Worm (Caenorhabditis elegans) whole organism, mixed stage, embryonic: Measurements from ENCODE around the gene F10C1.9.

Experiments
- M03D4.4 ChIP-seq: sonication (generic microtip); optimal IDR thresholded peaks from 2 replicates; lab custom pipeline; 2017; ENCODE audit warnings: mild to moderate bottlenecking, missing genetic modification characterization, missing compliant biosample characterization
- blmp-1 ChIP-seq: fragments of 150-350 bp; optimal IDR thresholded peaks from 2 replicates; lab custom pipeline; 2014; ENCODE audit warnings: missing biosample characterization, missing genetic modification characterization
- ceh-39 ChIP-seq: fragments of 150-350 bp; optimal IDR thresholded peaks from 2 replicates; lab custom pipeline; 2014; ENCODE audit warnings: missing biosample characterization, missing genetic modification characterization
- ceh-43 ChIP-seq: fragments of 200-800 bp; sonication (Bioruptor generic); optimal IDR thresholded peaks from 2 replicates; lab custom pipeline; 2018; ENCODE audit warnings: mild to moderate bottlenecking, missing genetic modification characterization, moderate library complexity, missing compliant biosample characterization
- ces-1 ChIP-seq: fragments of 150-350 bp; optimal IDR thresholded peaks from 2 replicates; lab custom pipeline; 2014; ENCODE audit warnings: missing biosample characterization, missing genetic modification reagents, missing genetic modification characterization
- cnd-1 ChIP-seq: fragments of 200-800 bp; sonication (Bioruptor generic); optimal IDR thresholded peaks from 2 replicates; lab custom pipeline; 2018; ENCODE audit warnings: mild to moderate bottlenecking, missing genetic modification characterization, missing compliant biosample characterization
- drap-1 ChIP-seq: fragments of 200-800 bp; sonication (Bioruptor generic); optimal IDR thresholded peaks from 3 replicates; lab custom pipeline; 2018; ENCODE audit warnings: mild to moderate bottlenecking, missing genetic modification characterization, missing compliant biosample characterization
- elt-1 ChIP-seq: sonication (generic microtip); optimal IDR thresholded peaks from 2 replicates; lab custom pipeline; 2017; ENCODE audit warnings: missing genetic modification characterization, mild to moderate bottlenecking, missing compliant biosample characterization, antibody characterized with exemption, moderate library complexity, borderline replicate concordance; ENCODE audit not compliant: insufficient read depth
- elt-3 ChIP-seq: fragments of 150-350 bp; optimal IDR thresholded peaks from 2 replicates; lab custom pipeline; 2014; ENCODE audit warnings: missing biosample characterization, missing genetic modification characterization
- flh-1 ChIP-seq: fragments of 200-800 bp; sonication (Bioruptor generic); optimal IDR thresholded peaks from 2 replicates; lab custom pipeline; 2018; ENCODE audit warnings: mild to moderate bottlenecking, missing genetic modification characterization, moderate library complexity, missing compliant biosample characterization
- ham-2 ChIP-seq: fragments of 200-800 bp; sonication (Bioruptor generic); optimal IDR thresholded peaks from 2 replicates; lab custom pipeline; 2018; ENCODE audit warnings: mild to moderate bottlenecking, missing genetic modification characterization, missing compliant biosample characterization
- hlh-1 ChIP-seq: fragments of 150-350 bp; optimal IDR thresholded peaks from 2 replicates; lab custom pipeline; 2014; ENCODE audit warnings: missing biosample characterization, missing genetic modification reagents, missing genetic modification characterization
- lin-13 ChIP-seq: fragments of 150-350 bp; optimal IDR thresholded peaks from 2 replicates; lab custom pipeline; 2014; ENCODE audit warnings: missing biosample characterization, missing genetic modification characterization
- lin-32 ChIP-seq: fragments of 200-800 bp; sonication (Bioruptor generic); optimal IDR thresholded peaks from 2 replicates; lab custom pipeline; 2018; ENCODE audit warnings: mild to moderate bottlenecking, missing genetic modification characterization, missing compliant biosample characterization
- lsy-2 ChIP-seq: fragments of 150-350 bp; optimal IDR thresholded peaks from 2 replicates; lab custom pipeline; 2014; ENCODE audit warnings: missing biosample characterization, missing genetic modification characterization
- mab-5 ChIP-seq: fragments of 150-350 bp; optimal IDR thresholded peaks from 2 replicates; lab custom pipeline; 2014; ENCODE audit warnings: missing biosample characterization, missing genetic modification characterization
- mep-1 ChIP-seq: fragments of 150-350 bp; optimal IDR thresholded peaks from 2 replicates; lab custom pipeline; 2017; ENCODE audit warnings: missing biosample characterization, missing genetic modification reagents, missing genetic modification characterization, inconsistent platforms
- mls-2 ChIP-seq: sonication (generic microtip); optimal IDR thresholded peaks from 2 replicates; lab custom pipeline; 2016; ENCODE audit warnings: mild to moderate bottlenecking, missing genetic modification characterization, moderate library complexity, missing compliant biosample characterization
- nhr-12 ChIP-seq: fragments of 150-350 bp; optimal IDR thresholded peaks from 2 replicates; lab custom pipeline; 2014; ENCODE audit warnings: missing biosample characterization, missing genetic modification characterization
- nhr-2 ChIP-seq: fragments of 150-350 bp; optimal IDR thresholded peaks from 2 replicates; lab custom pipeline; 2014; ENCODE audit warnings: missing biosample characterization, missing genetic modification characterization
- nhr-237 ChIP-seq: fragments of 150-350 bp; optimal IDR thresholded peaks from 2 replicates; lab custom pipeline; 2014; ENCODE audit warnings: missing biosample characterization, missing genetic modification characterization
- nhr-28 ChIP-seq: fragments of 150-350 bp; optimal IDR thresholded peaks from 2 replicates; lab custom pipeline; 2014; ENCODE audit warnings: missing biosample characterization, missing genetic modification characterization
- nhr-76 ChIP-seq: sonication (generic microtip); optimal IDR thresholded peaks from 2 replicates; lab custom pipeline; 2017; ENCODE audit warnings: missing biosample characterization, missing genetic modification characterization
- pha-4 ChIP-seq: fragments of 150-350 bp; optimal IDR thresholded peaks from 2 replicates; lab custom pipeline; 2018; ENCODE audit warnings: missing biosample characterization, missing genetic modification reagents, missing genetic modification characterization
- snpc-4 ChIP-seq: fragments of 150-350 bp; optimal IDR thresholded peaks from 2 replicates; lab custom pipeline; 2014; ENCODE audit warnings: missing biosample characterization, missing genetic modification characterization
- tbx-8 ChIP-seq: fragments of 200-800 bp; sonication (Bioruptor generic); optimal IDR thresholded peaks from 2 replicates; lab custom pipeline; 2018; ENCODE audit warnings: mild to moderate bottlenecking, missing genetic modification characterization, moderate library complexity, missing compliant biosample characterization
- unc-120 ChIP-seq: sonication (generic microtip); optimal IDR thresholded peaks from 2 replicates; lab custom pipeline; 2017; ENCODE audit warnings: missing genetic modification characterization, missing compliant biosample characterization; ENCODE audit not compliant: poor library complexity, severe bottlenecking
- unc-39 ChIP-seq: fragments of 150-350 bp; optimal IDR thresholded peaks from 2 replicates; lab custom pipeline; 2014; ENCODE audit warnings: missing biosample characterization, missing genetic modification characterization
- unc-62 ChIP-seq: fragments of 150-350 bp; optimal IDR thresholded peaks from 2 replicates; lab custom pipeline; 2014; ENCODE audit warnings: missing biosample characterization, missing genetic modification reagents, missing genetic modification characterization
- zip-8 ChIP-seq: fragments of 150-350 bp; optimal IDR thresholded peaks from 2 replicates; lab custom pipeline; 2014; ENCODE audit warnings: missing biosample characterization, missing genetic modification characterization
- ztf-11 ChIP-seq: fragments of 150-350 bp; optimal IDR thresholded peaks from 2 replicates; lab custom pipeline; 2014; ENCODE audit warnings: missing biosample characterization, missing genetic modification characterization

Gene F10C1.9

ce11 chrII:5730343-5731083 lies 14.6 kb downstream of the F10C1.9 start, which contains the start of the genes C18A3.7 and C18A3.11:
C18A3.7 (minus strand) TSS chrII:5730443.
C18A3.11 (plus strand) TSS chrII:5731033.
- TF ChIP-seq nhr-76: no peak
- TF ChIP-seq unc-120 (tag; lab: Kevin White, UChicago): no peak
- no peak for TF ChIP-seq M03D4.4
- no peak for TF ChIP-seq ztf-11 (tag; lab: Kevin White, UChicago)
- no peak for TF ChIP-seq ham-2 (GFP tag; lab: Kevin White, UChicago)
- TF ChIP-seq mab-5: no peak
- TF ChIP-seq zip-8 (tag; lab: Kevin White, UChicago): no peak
- TF ChIP-seq elt-1 (tag; lab: Kevin White, UChicago): no peak
- TF ChIP-seq hlh-1 (tag; lab: Kevin White, UChicago): no peak
- TF ChIP-seq lsy-2 (tag; lab: Kevin White, UChicago): no peak
- no peak for TF ChIP-seq nhr-237 (tag; lab: Kevin White, UChicago)
- TF ChIP-seq unc-39 (tag; lab: Kevin White, UChicago): no peak
- no peak for TF ChIP-seq elt-3 (tag; lab: Kevin White, UChicago)
- TF ChIP-seq blmp-1 (tag; lab: Kevin White, UChicago): no peak
- TF ChIP-seq nhr-28: no peak
- no peak for TF ChIP-seq lin-13 (tag; lab: Kevin White, UChicago)
- TF ChIP-seq nhr-2 (tag; lab: Kevin White, UChicago): no peak
- no peak for TF ChIP-seq nhr-12 (tag; lab: Kevin White, UChicago)
- TF ChIP-seq drap-1 (GFP tag; lab: Kevin White, UChicago): no peak
- TF ChIP-seq ceh-39 (tag; lab: Kevin White, UChicago): no peak

- TF ChIP-seq ceh-43 (GFP tag; lab: Kevin White, UChicago) (no peak), nhr-2 (tag; lab: Kevin White, UChicago) (no peak), ces-1 (GFP tag; lab: Kevin White, UChicago) (peak; percentile 72)
These were observed 17.4 kb downstream of the F10C1.9 start, which contains the start of gene rab-3 for ce11 chrII:5727707-5728106. rab-3 (minus strand) TSS chrII:5727853.

ce11 chrII:5725094-5725493 lies 20.0 kb downstream of the F10C1.9 start:
- peak; percentile 63 for TF ChIP-seq ces-1 (GFP tag; lab: Kevin White, UChicago)
- no peak for TF ChIP-seq unc-62
- TF ChIP-seq unc-120 (tag; lab: Kevin White, UChicago): no peak
- TF ChIP-seq snpc-4: no peak
- no peak for TF ChIP-seq ceh-39 (tag; lab: Kevin White, UChicago)
- TF ChIP-seq mep-1 (tag; lab: Kevin White, UChicago): peak; percentile 25
- no peak for TF ChIP-seq flh-1 (GFP tag; lab: Kevin White, UChicago)
- no peak for TF ChIP-seq mls-2

ce11 chrII:5719848-5720247 lies 25.2 kb downstream of the F10C1.9 start, which contains the start of gene damt-1:
damt-1 (plus strand) TSS chrII:5720148.
- no peak for TF ChIP-seq zip-8 (tag; lab: Kevin White, UChicago)
- TF ChIP-seq mls-2: no peak
- no peak for TF ChIP-seq flh-1 (GFP tag; lab: Kevin White, UChicago)
- no peak for TF ChIP-seq mab-5
- no peak for TF ChIP-seq ham-2 (GFP tag; lab: Kevin White, UChicago)
- no peak for TF ChIP-seq elt-1 (tag; lab: Kevin White, UChicago)
- no peak for TF ChIP-seq tbx-8 (GFP tag; lab: Kevin White, UChicago)
- TF ChIP-seq mep-1 (tag; lab: Kevin White, UChicago): no peak
- TF ChIP-seq lsy-2 (tag; lab: Kevin White, UChicago): no peak
- TF ChIP-seq pha-4 (tag; lab: Kevin White, UChicago): no peak
- TF ChIP-seq lin-32: no peak
- no peak for TF ChIP-seq blmp-1 (tag; lab: Kevin White, UChicago)
- TF ChIP-seq nhr-2 (tag; lab: Kevin White, UChicago): no peak
- TF ChIP-seq cnd-1: no peak
- no peak for TF ChIP-seq unc-62

ce11 chrII:5717831-5718230 lies 27.3 kb downstream of the F10C1.9 start, which contains the start of gene zipt-3:
zipt-3 (plus strand) TSS chrII:5718131.
- no peak for TF ChIP-seq lin-32
- TF ChIP-seq unc-39 (tag; lab: Kevin White, UChicago): no peak
- TF ChIP-seq elt-1 (tag; lab: Kevin White, UChicago): no peak
- no peak for TF ChIP-seq ces-1 (GFP tag; lab: Kevin White, UChicago)
